Worm (Caenorhabditis elegans) whole organism, L1 larva: ENCODE data around the gene krr-1.

Experiments used
- C34B4.2 ChIP-seq: sonication (generic microtip); optimal IDR thresholded peaks from 2 replicates; lab custom pipeline; 2017; ENCODE audit warnings: mild to moderate bottlenecking, missing genetic modification characterization, missing compliant biosample characterization
- Y116A8C.19 ChIP-seq: sonication (generic microtip); optimal IDR thresholded peaks from 2 replicates; lab custom pipeline; 2016; ENCODE audit warnings: missing compliant biosample characterization, missing genetic modification characterization, borderline replicate concordance
- aly-2 ChIP-seq: fragments of 150-350 bp; optimal IDR thresholded peaks from 2 replicates; lab custom pipeline; 2014; ENCODE audit warnings: missing biosample characterization, missing genetic modification characterization
- ceh-8 ChIP-seq: fragments of 200-800 bp; sonication (Bioruptor generic); optimal IDR thresholded peaks from 2 replicates; lab custom pipeline; 2018; ENCODE audit warnings: mild to moderate bottlenecking, missing genetic modification characterization, moderate library complexity, missing compliant biosample characterization
- ceh-88 ChIP-seq: fragments of 200-800 bp; sonication (Bioruptor generic); IDR thresholded peaks from 2 replicates; pipeline ENCODE4 v1.3.6; 2022; ENCODE audit warnings: missing genetic modification characterization, missing compliant biosample characterization
- dsc-1 ChIP-seq: sonication (generic microtip); optimal IDR thresholded peaks from 2 replicates; lab custom pipeline; 2016; ENCODE audit warnings: mild to moderate bottlenecking, missing genetic modification characterization, missing compliant biosample characterization
- efl-1 ChIP-seq, 4 experiments: fragments of 150-350 bp; optimal IDR thresholded peaks in 3 of 4; peaks in 1 of 4; 1 replicate in 1 of 4; 2 replicates in 3 of 4; lab custom pipeline; 2014; ENCODE audit warnings: missing biosample characterization in 2 of 4, missing genetic modification characterization in 2 of 4, missing genetic modification reagents in 2 of 4
- egl-13 ChIP-seq: sonication (generic microtip); optimal IDR thresholded peaks from 2 replicates; lab custom pipeline; 2016; ENCODE audit warnings: missing genotype, missing genetic modification reagents, missing genetic modification characterization, missing compliant biosample characterization
- egl-27 ChIP-seq, 2 experiments: fragments of 150-350 bp in 1 of 2; sonication (generic microtip); optimal IDR thresholded peaks; 3 replicates each; lab custom pipeline; 2017 to 2018; ENCODE audit warnings: missing biosample characterization in 2 of 2, missing genetic modification characterization in 2 of 2, missing genetic modification reagents in 2 of 2
- elt-3 ChIP-seq, 6 experiments: fragments of 150-350 bp in 1 of 6; sonication (generic microtip); optimal IDR thresholded peaks; 2 replicates each; lab custom pipeline; 2017 to 2018; ENCODE audit warnings: missing biosample characterization in 6 of 6, missing genetic modification characterization in 6 of 6, inconsistent platforms in 1 of 6
- fkh-4 ChIP-seq: sonication (generic microtip); optimal IDR thresholded peaks from 2 replicates; lab custom pipeline; 2016; ENCODE audit warnings: missing compliant biosample characterization, missing genetic modification characterization, borderline replicate concordance
- fkh-8 ChIP-seq: sonication (generic microtip); optimal IDR thresholded peaks from 2 replicates; lab custom pipeline; 2016; ENCODE audit warnings: mild to moderate bottlenecking, missing genetic modification characterization, missing compliant biosample characterization
- hlh-17 ChIP-seq: fragments of 200-800 bp; sonication (Bioruptor generic); optimal IDR thresholded peaks from 2 replicates; lab custom pipeline; 2018; ENCODE audit warnings: missing genetic modification characterization, mild to moderate bottlenecking, missing compliant biosample characterization, moderate library complexity, borderline replicate concordance
- hlh-4 ChIP-seq: sonication (generic microtip); optimal IDR thresholded peaks from 2 replicates; lab custom pipeline; 2016; ENCODE audit warnings: mild to moderate bottlenecking, missing genetic modification characterization, missing compliant biosample characterization
- hpl-2 ChIP-seq: fragments of 150-350 bp; optimal IDR thresholded peaks from 2 replicates; lab custom pipeline; 2014; ENCODE audit warnings: missing biosample characterization, missing genetic modification reagents, missing genetic modification characterization
- lin-13 ChIP-seq: fragments of 150-350 bp; optimal IDR thresholded peaks from 2 replicates; lab custom pipeline; 2014; ENCODE audit warnings: missing biosample characterization, missing genetic modification reagents, missing genetic modification characterization
- lin-14 ChIP-seq: fragments of 200-800 bp; sonication (Bioruptor generic); optimal IDR thresholded peaks from 2 replicates; lab custom pipeline; 2018; ENCODE audit warnings: mild to moderate bottlenecking, missing genetic modification characterization, moderate library complexity, missing compliant biosample characterization
- lin-39 ChIP-seq: fragments of 150-350 bp; optimal IDR thresholded peaks from 2 replicates; lab custom pipeline; 2014; ENCODE audit warnings: missing biosample characterization, missing genetic modification reagents, missing genetic modification characterization
- lir-3 ChIP-seq: sonication (generic microtip); optimal IDR thresholded peaks from 2 replicates; lab custom pipeline; 2016; ENCODE audit warnings: mild to moderate bottlenecking, missing genetic modification characterization, moderate library complexity, missing compliant biosample characterization; ENCODE audit not compliant: poor library complexity
- nhr-19 ChIP-seq: fragments of 200-800 bp; sonication (Bioruptor generic); conservative IDR thresholded peaks from 2 replicates; pipeline ENCODE4 v1.3.6; 2022; ENCODE audit warnings: missing genetic modification characterization, missing compliant biosample characterization
- nhr-20 ChIP-seq: sonication (generic microtip); optimal IDR thresholded peaks from 2 replicates; lab custom pipeline; 2016; ENCODE audit warnings: mild to moderate bottlenecking, missing genetic modification characterization, missing compliant biosample characterization
- nhr-28 ChIP-seq: fragments of 150-350 bp; optimal IDR thresholded peaks from 2 replicates; lab custom pipeline; 2014; ENCODE audit warnings: missing biosample characterization, missing genetic modification characterization
- nhr-71 ChIP-seq: sonication (generic microtip); optimal IDR thresholded peaks from 2 replicates; lab custom pipeline; 2016; ENCODE audit warnings: mild to moderate bottlenecking, missing genetic modification characterization, moderate library complexity, missing compliant biosample characterization
- nhr-76 ChIP-seq: sonication (generic microtip); optimal IDR thresholded peaks from 2 replicates; lab custom pipeline; 2017; ENCODE audit warnings: missing biosample characterization, missing genetic modification characterization
- nhr-77 ChIP-seq: fragments of 150-350 bp; optimal IDR thresholded peaks from 2 replicates; lab custom pipeline; 2014; ENCODE audit warnings: missing biosample characterization, missing genetic modification characterization
- nhr-84 ChIP-seq: sonication (generic microtip); optimal IDR thresholded peaks from 2 replicates; lab custom pipeline; 2017; ENCODE audit warnings: missing biosample characterization, missing genetic modification characterization
- nhr-90 ChIP-seq: sonication (generic microtip); optimal IDR thresholded peaks from 2 replicates; lab custom pipeline; 2016; ENCODE audit warnings: mild to moderate bottlenecking, missing genetic modification characterization, missing compliant biosample characterization; ENCODE audit not compliant: poor library complexity
- pag-3 ChIP-seq: sonication (generic microtip); optimal IDR thresholded peaks from 2 replicates; lab custom pipeline; 2017; ENCODE audit warnings: missing genetic modification characterization, mild to moderate bottlenecking, missing compliant biosample characterization, antibody characterized with exemption, borderline replicate concordance; ENCODE audit not compliant: insufficient read depth
- sox-4 ChIP-seq: sonication (generic microtip); optimal IDR thresholded peaks from 2 replicates; lab custom pipeline; 2016; ENCODE audit warnings: missing genetic modification characterization, missing compliant biosample characterization
- sup-37 ChIP-seq: fragments of 200-800 bp; sonication (Bioruptor generic); optimal IDR thresholded peaks from 2 replicates; lab custom pipeline; 2018; ENCODE audit warnings: mild to moderate bottlenecking, missing genetic modification characterization, missing compliant biosample characterization
- unc-130 ChIP-seq: fragments of 150-350 bp; optimal IDR thresholded peaks from 2 replicates; lab custom pipeline; 2017; ENCODE audit warnings: missing biosample characterization, missing genetic modification characterization, inconsistent platforms
- unc-30 ChIP-seq: sonication (generic microtip); optimal IDR thresholded peaks from 2 replicates; lab custom pipeline; 2017; ENCODE audit warnings: missing biosample characterization, missing genetic modification characterization
- unc-62 ChIP-seq: fragments of 150-350 bp; optimal IDR thresholded peaks from 2 replicates; lab custom pipeline; 2014; ENCODE audit warnings: missing biosample characterization, missing genetic modification reagents, missing genetic modification characterization
- xbp-1 ChIP-seq: sonication (generic microtip); optimal IDR thresholded peaks from 2 replicates; lab custom pipeline; 2016; ENCODE audit warnings: missing genetic modification characterization, missing compliant biosample characterization
- zag-1 ChIP-seq: fragments of 150-350 bp; optimal IDR thresholded peaks from 2 replicates; lab custom pipeline; 2014; ENCODE audit warnings: missing biosample characterization, missing genetic modification characterization
- zip-4 ChIP-seq: fragments of 200-800 bp; sonication (Bioruptor generic); optimal IDR thresholded peaks from 2 replicates; lab custom pipeline; 2018; ENCODE audit warnings: mild to moderate bottlenecking, missing genetic modification characterization, moderate library complexity, missing compliant biosample characterization
- ztf-4 ChIP-seq: fragments of 150-350 bp; optimal IDR thresholded peaks from 2 replicates; lab custom pipeline; 2014; ENCODE audit warnings: missing biosample characterization, missing genetic modification characterization

krr-1 gene

DNA sequence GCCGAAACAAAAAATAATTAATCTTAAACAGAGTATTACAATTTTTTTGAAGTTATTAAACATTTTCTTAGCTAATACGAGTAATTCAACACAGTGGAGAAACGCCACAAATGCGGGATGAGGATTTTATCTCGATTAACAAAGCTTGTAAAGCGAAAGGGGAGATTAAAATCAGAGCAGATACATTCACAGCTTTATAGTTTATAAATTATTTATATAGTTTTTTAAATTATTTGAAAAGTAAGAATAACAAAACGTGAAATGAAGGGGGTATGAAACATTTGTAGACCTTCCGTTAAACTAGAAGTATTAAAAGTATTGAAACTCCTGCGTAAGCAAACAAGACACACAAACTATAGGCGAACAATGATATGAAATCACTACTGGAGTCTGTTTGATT lies 24.1 kb downstream of the krr-1 start, which contains the start of gene C05C8.8:
C05C8.8 (minus strand) TSS at position 101 of the 400 bp plus-strand sequence.
- TF ChIP-seq fkh-4 (tag; lab: Kevin White, UChicago) = no peak
- TF ChIP-seq xbp-1 (tag; lab: Kevin White, UChicago) = no peak
- TF ChIP-seq sox-4 (tag; lab: Kevin White, UChicago) = no peak
- no peak for TF ChIP-seq hlh-4 (tag; lab: Kevin White, UChicago)
- no peak for TF ChIP-seq unc-62 (GFP tag; lab: Kevin White, UChicago)
- TF ChIP-seq Y116A8C.19 (tag; lab: Kevin White, UChicago) = no peak
- no peak for TF ChIP-seq unc-130 (tag; lab: Kevin White, UChicago)
- no peak for TF ChIP-seq lin-39
- TF ChIP-seq unc-30 (tag; lab: Kevin White, UChicago) = no peak
- TF ChIP-seq dsc-1 (tag; lab: Kevin White, UChicago) = no peak
- TF ChIP-seq lin-13 (GFP tag; lab: Kevin White, UChicago) = no peak
- TF ChIP-seq elt-3 (tag; optimal IDR thresholded peaks at IDR 0.05; lab: Kevin White, UChicago) = no peak
- no peak for TF ChIP-seq pag-3
- TF ChIP-seq C34B4.2 (tag; lab: Kevin White, UChicago) = no peak

- no peak for TF ChIP-seq nhr-71
Measured at ce11 chrV:7258965-7259364, 28.0 kb downstream of the krr-1 start, which contains the start of gene C13A2.12. TSS of gene C13A2.12 (plus strand) at chrV:7259265.

ce11 chrV:7264042-7264441 lies 33.1 kb downstream of the krr-1 start, which contains the start of gene C13A2.9:
TSS of gene C13A2.9 (minus strand) at chrV:7264142.
- TF ChIP-seq nhr-20 (tag; lab: Kevin White, UChicago) (no peak), nhr-28 (tag; lab: Kevin White, UChicago) (no peak), sox-4 (tag; lab: Kevin White, UChicago) (no peak), egl-13 (tag; lab: Kevin White, UChicago) (no peak), hpl-2 (GFP tag; lab: Kevin White, UChicago) (no peak), lin-14 (GFP tag; lab: Kevin White, UChicago) (no peak), sup-37 (no peak), elt-3 (tag; optimal IDR thresholded peaks at IDR 0.05; lab: Kevin White, UChicago) (no peak), C34B4.2 (tag; lab: Kevin White, UChicago) (no peak), hlh-17 (GFP tag; lab: Kevin White, UChicago) (no peak), xbp-1 (tag; lab: Kevin White, UChicago) (no peak), nhr-71 (no peak), efl-1 (optimal IDR thresholded peaks at IDR 0.05; lab: Kevin White, UChicago) (no peak), efl-1 (GFP tag; optimal IDR thresholded peaks at IDR 0.05 in 1 of 2; lab: Kevin White, UChicago) (no peak), nhr-90 (tag; lab: Kevin White, UChicago) (no peak), nhr-19 (GFP tag; lab: Robert Waterston, UW) (no peak), lin-13 (GFP tag; lab: Kevin White, UChicago) (no peak), lir-3 (tag; lab: Kevin White, UChicago) (no peak), egl-27 (tag; optimal IDR thresholded peaks at IDR 0.05; lab: Kevin White, UChicago) (no peak), fkh-8 (no peak)

- no peak for TF ChIP-seq ceh-88 (GFP tag; lab: Robert Waterston, UW)
- no peak for TF ChIP-seq nhr-77 (tag; lab: Kevin White, UChicago)
- no peak for TF ChIP-seq nhr-76
- no peak for TF ChIP-seq aly-2 (tag; lab: Kevin White, UChicago)
- TF ChIP-seq zip-4 (GFP tag; lab: Kevin White, UChicago) = no peak
- no peak for TF ChIP-seq nhr-84 (tag; lab: Kevin White, UChicago)
- TF ChIP-seq zag-1 (tag; lab: Kevin White, UChicago) = no peak
- TF ChIP-seq ceh-8 (GFP tag; lab: Kevin White, UChicago) = no peak
- no peak for TF ChIP-seq ztf-4 (tag; lab: Kevin White, UChicago)
Measured at ce11 chrV:7266021-7266420, 35.0 kb downstream of the krr-1 start, which contains the start of gene C13A2.7. TSS of gene C13A2.7 (plus strand) at chrV:7266321.
